Fruit fly (Drosophila melanogaster) whole organism, pupa: ENCODE measurements around the gene Cyp12a4.

Source experiments
- CG10348 ChIP-seq: fragments of 200-800 bp; sonication (Bioruptor generic); IDR thresholded peaks from 2 replicates; pipeline ENCODE4 v1.3.6; 2022; ENCODE audit warnings: missing biosample characterization, missing genetic modification characterization
- CG12605 ChIP-seq: fragments of 200-800 bp; sonication (Bioruptor generic); IDR thresholded peaks from 2 replicates; pipeline ENCODE4 v1.3.6; 2022; ENCODE audit warnings: missing biosample characterization, missing genetic modification characterization
- CG13204 ChIP-seq: fragments of 200-800 bp; sonication (Bioruptor generic); optimal IDR thresholded peaks from 2 replicates; lab custom pipeline; 2018; ENCODE audit warnings: missing biosample characterization, mild to moderate bottlenecking, missing genetic modification characterization, moderate library complexity
- CG14655 ChIP-seq: fragments of 200-800 bp; sonication (Bioruptor generic); optimal IDR thresholded peaks from 3 replicates; lab custom pipeline; 2017; ENCODE audit warnings: mild to moderate bottlenecking, missing biosample characterization, missing genetic modification reagents, missing genetic modification characterization
- CG15710 ChIP-seq: fragments of 200-800 bp; sonication (Bioruptor generic); optimal IDR thresholded peaks from 2 replicates; lab custom pipeline; 2018; ENCODE audit warnings: missing biosample characterization, mild to moderate bottlenecking, missing genetic modification characterization, moderate library complexity
- CG17806 ChIP-seq: fragments of 200-800 bp; sonication (Bioruptor generic); optimal IDR thresholded peaks from 2 replicates; lab custom pipeline; 2018; ENCODE audit warnings: missing biosample characterization, mild to moderate bottlenecking, missing genetic modification characterization, moderate library complexity
- CG32121 ChIP-seq: fragments of 200-800 bp; sonication (Bioruptor generic); IDR thresholded peaks from 2 replicates; pipeline ENCODE4 v1.3.6; 2022; ENCODE audit warnings: missing biosample characterization, missing genetic modification characterization
- CG34367 ChIP-seq: fragments of 200-800 bp; sonication (Bioruptor generic); optimal IDR thresholded peaks from 2 replicates; lab custom pipeline; 2018; ENCODE audit warnings: missing biosample characterization, mild to moderate bottlenecking, missing genetic modification characterization
- CG4496 ChIP-seq: fragments of 200-800 bp; sonication (Bioruptor generic); IDR thresholded peaks from 3 replicates; pipeline ENCODE4 v1.3.6; 2022; ENCODE audit warnings: missing biosample characterization, missing genetic modification characterization
- CG8159 ChIP-seq: fragments of 200-800 bp; sonication (Bioruptor generic); optimal IDR thresholded peaks from 3 replicates; lab custom pipeline; 2018; ENCODE audit warnings: missing biosample characterization, mild to moderate bottlenecking, missing genetic modification characterization, moderate library complexity
- CG8301 ChIP-seq: fragments of 200-800 bp; sonication (Bioruptor generic); optimal IDR thresholded peaks from 2 replicates; lab custom pipeline; 2018; ENCODE audit warnings: missing biosample characterization, mild to moderate bottlenecking, missing genetic modification characterization
- CG9948 ChIP-seq: fragments of 200-800 bp; sonication (Bioruptor generic); optimal IDR thresholded peaks from 2 replicates; lab custom pipeline; 2018; ENCODE audit warnings: missing biosample characterization, mild to moderate bottlenecking, missing genetic modification characterization, moderate library complexity
- D1 ChIP-seq: fragments of 200-800 bp; sonication (Bioruptor generic); optimal IDR thresholded peaks from 2 replicates; lab custom pipeline; 2018; ENCODE audit warnings: missing biosample characterization, mild to moderate bottlenecking, missing genetic modification characterization, moderate library complexity
- EcR ChIP-seq: fragments of 200-800 bp; sonication (Bioruptor generic); optimal IDR thresholded peaks from 3 replicates; lab custom pipeline; 2019; ENCODE audit warnings: missing biosample characterization, missing genetic modification characterization, mild to moderate bottlenecking, moderate library complexity, missing genetic modification reagents
- Ets98B ChIP-seq: fragments of 200-800 bp; sonication (Bioruptor generic); IDR thresholded peaks from 2 replicates; pipeline ENCODE4 v1.3.6; 2022; ENCODE audit warnings: missing biosample characterization, missing genetic modification characterization
- Pif1A ChIP-seq: fragments of 200-800 bp; sonication (Bioruptor generic); optimal IDR thresholded peaks from 3 replicates; lab custom pipeline; 2016; ENCODE audit warnings: missing biosample characterization, missing genetic modification characterization
- Pif1B ChIP-seq: fragments of 200-800 bp; sonication (Bioruptor generic); optimal IDR thresholded peaks from 3 replicates; lab custom pipeline; 2016; ENCODE audit warnings: missing biosample characterization, missing genetic modification characterization
- Snoo ChIP-seq: fragments of 200-800 bp; sonication (Bioruptor generic); optimal IDR thresholded peaks from 3 replicates; lab custom pipeline; 2017; ENCODE audit warnings: missing biosample characterization, mild to moderate bottlenecking, missing genetic modification characterization, inconsistent platforms
- fd96Ca ChIP-seq: fragments of 200-800 bp; sonication (Bioruptor generic); IDR thresholded peaks from 3 replicates; pipeline ENCODE4 v1.3.6; 2022; ENCODE audit warnings: missing biosample characterization, missing genetic modification characterization
- gl ChIP-seq: fragments of 200-800 bp; sonication (Bioruptor generic); optimal IDR thresholded peaks from 2 replicates; lab custom pipeline; 2018; ENCODE audit warnings: missing biosample characterization, mild to moderate bottlenecking, missing genetic modification characterization
- rn ChIP-seq: fragments of 200-800 bp; sonication (Bioruptor generic); IDR thresholded peaks from 2 replicates; pipeline ENCODE4 v1.3.6; 2022; ENCODE audit warnings: missing biosample characterization, missing genetic modification characterization

The Cyp12a4 gene

dm6 chr3R:19103189-19103588 lies 31.8 kb upstream of the Cyp12a4 start:
- TF ChIP-seq gl (tag; lab: Kevin White, UChicago) (no peak), D1 (tag; lab: Kevin White, UChicago) (no peak)

dm6 chr3R:19104123-19104522 lies 30.8 kb upstream of the Cyp12a4 start:
- TF ChIP-seq CG10348 (GFP tag; lab: Robert Waterston, UW) (no peak), CG17806 (tag; lab: Kevin White, UChicago) (peak; percentile 40), CG8301 (tag; lab: Kevin White, UChicago) (peak; percentile 76), CG15710 (tag; lab: Kevin White, UChicago) (peak; percentile 22), CG9948 (peak; percentile 8), CG12605 (GFP tag; lab: Robert Waterston, UW) (peak; percentile 52; the same call in 1 of the 2 replicates), CG34367 (tag; lab: Kevin White, UChicago) (peak; percentile 10), CG13204 (GFP tag; lab: Kevin White, UChicago) (no peak), CG32121 (GFP tag; lab: Robert Waterston, UW) (peak; percentile 81), Pif1A (GFP tag; lab: Kevin White, UChicago) (peak; percentile 72), CG4496 (GFP tag; lab: Robert Waterston, UW) (peak; percentile 74; the same call in 2 of the 3 replicates), Ets98B (GFP tag; lab: Robert Waterston, UW) (peak; percentile 79), rn (GFP tag; lab: Robert Waterston, UW) (peak; percentile 33; the same call in 1 of the 2 replicates), Snoo (tag; lab: Kevin White, UChicago) (no peak), gl (tag; lab: Kevin White, UChicago) (peak; percentile 24), CG14655 (GFP tag; lab: Kevin White, UChicago) (peak; percentile 79), D1 (tag; lab: Kevin White, UChicago) (no peak), fd96Ca (peak; percentile 66), Pif1B (GFP tag; lab: Kevin White, UChicago) (peak; percentile 51), EcR (GFP tag; lab: Kevin White, UChicago) (no peak), CG8159 (tag; lab: Kevin White, UChicago) (peak; percentile 36)
- TF ChIP-seq, all 21 proteins: peak for 16

DNA sequence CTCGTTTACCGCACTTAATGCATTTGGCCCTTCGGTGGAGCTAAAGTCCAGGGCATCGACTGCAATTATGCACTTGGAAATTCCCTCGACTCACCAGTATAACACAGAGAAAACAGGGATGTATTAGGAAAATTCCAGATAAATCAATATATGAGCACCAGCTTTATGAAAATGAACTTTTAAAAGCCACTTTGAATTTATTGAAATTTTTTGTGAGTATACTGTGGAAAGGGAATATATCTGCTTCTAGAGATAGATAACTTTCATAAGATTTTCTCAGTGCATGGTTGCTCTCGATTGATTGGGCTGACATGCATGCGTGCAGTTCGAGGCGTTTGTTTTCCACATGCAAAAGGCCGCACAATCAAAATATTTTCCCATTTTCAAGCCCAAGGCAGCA lies 29.1 kb upstream of the Cyp12a4 start:
- TF ChIP-seq Pif1B (GFP tag; lab: Kevin White, UChicago) (peak; percentile 48), CG32121 (GFP tag; lab: Robert Waterston, UW) (peak; percentile 74), CG4496 (GFP tag; lab: Robert Waterston, UW) (peak; percentile 86), rn (GFP tag; lab: Robert Waterston, UW) (peak; percentile 38; the same call in 1 of the 2 replicates), CG14655 (GFP tag; lab: Kevin White, UChicago) (peak; percentile 82), CG15710 (tag; lab: Kevin White, UChicago) (peak; percentile 85), CG8159 (tag; lab: Kevin White, UChicago) (peak; percentile 86), Snoo (tag; lab: Kevin White, UChicago) (no peak), gl (tag; lab: Kevin White, UChicago) (peak; percentile 69), CG9948 (peak; percentile 83), CG12605 (GFP tag; lab: Robert Waterston, UW) (peak; percentile 75), D1 (tag; lab: Kevin White, UChicago) (peak; percentile 55), CG8301 (tag; lab: Kevin White, UChicago) (peak; percentile 76), CG10348 (GFP tag; lab: Robert Waterston, UW) (no peak), EcR (GFP tag; lab: Kevin White, UChicago) (peak; percentile 63), CG34367 (tag; lab: Kevin White, UChicago) (peak; percentile 82), CG13204 (GFP tag; lab: Kevin White, UChicago) (peak; percentile 34), fd96Ca (peak; percentile 33; the same call in 1 of the 3 replicates), Ets98B (GFP tag; lab: Robert Waterston, UW) (peak; percentile 79), CG17806 (tag; lab: Kevin White, UChicago) (peak; percentile 84), Pif1A (GFP tag; lab: Kevin White, UChicago) (peak; percentile 73)
- TF ChIP-seq, all 21 proteins: peak for 19

- peak; percentile 33 for TF ChIP-seq CG13204 (GFP tag; lab: Kevin White, UChicago)
- no peak for TF ChIP-seq gl (tag; lab: Kevin White, UChicago)
- TF ChIP-seq CG8301 (tag; lab: Kevin White, UChicago) = no peak
- no peak for TF ChIP-seq CG4496 (GFP tag; lab: Robert Waterston, UW)
- TF ChIP-seq Pif1B (GFP tag; lab: Kevin White, UChicago) = no peak
- TF ChIP-seq rn (GFP tag; lab: Robert Waterston, UW) = no peak
- TF ChIP-seq Snoo (tag; lab: Kevin White, UChicago) = no peak
- no peak; the same call in 2 of the 3 replicates for TF ChIP-seq fd96Ca
- no peak for TF ChIP-seq Pif1A (GFP tag; lab: Kevin White, UChicago)
- peak; percentile 7; the same call in 1 of the 2 replicates for TF ChIP-seq Ets98B (GFP tag; lab: Robert Waterston, UW)
- no peak for TF ChIP-seq CG17806 (tag; lab: Kevin White, UChicago)
- TF ChIP-seq EcR (GFP tag; lab: Kevin White, UChicago) = no peak
- TF ChIP-seq CG15710 (tag; lab: Kevin White, UChicago) = no peak
- TF ChIP-seq CG10348 (GFP tag; lab: Robert Waterston, UW) = no peak
- TF ChIP-seq CG32121 (GFP tag; lab: Robert Waterston, UW) = no peak
- TF ChIP-seq D1 (tag; lab: Kevin White, UChicago) = no peak
- peak; percentile 55; the same call in 1 of the 2 replicates for TF ChIP-seq CG12605 (GFP tag; lab: Robert Waterston, UW)
- peak; percentile 5 for TF ChIP-seq CG34367 (tag; lab: Kevin White, UChicago)
- TF ChIP-seq CG8159 (tag; lab: Kevin White, UChicago) = no peak
- TF ChIP-seq CG9948 = no peak
- no peak for TF ChIP-seq CG14655 (GFP tag; lab: Kevin White, UChicago)
These were observed 28.5 kb upstream of the Cyp12a4 start for dm6 chr3R:19106452-19106851.

DNA sequence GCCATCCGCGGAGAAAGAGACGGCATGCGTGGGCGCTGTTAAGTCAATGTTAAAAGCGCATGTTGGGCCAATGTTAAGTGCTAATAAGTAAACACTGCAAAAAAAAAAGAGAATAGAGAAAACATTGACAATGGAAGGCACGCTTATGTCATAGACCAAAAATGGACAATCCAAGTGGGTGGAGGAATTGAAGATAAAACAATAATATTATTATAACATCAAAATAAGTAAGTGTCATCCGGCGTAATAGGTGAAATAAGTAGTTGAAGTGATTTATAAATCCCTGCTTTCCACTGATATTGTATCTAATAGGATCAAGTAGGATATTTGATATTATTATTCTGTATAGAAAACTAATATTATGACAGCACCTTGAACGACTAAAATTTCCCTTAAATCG lies 27.9 kb upstream of the Cyp12a4 start:
- TF ChIP-seq Pif1B (GFP tag; lab: Kevin White, UChicago) = no peak
- TF ChIP-seq CG10348 (GFP tag; lab: Robert Waterston, UW) = no peak
- no peak for TF ChIP-seq CG14655 (GFP tag; lab: Kevin White, UChicago)
- no peak for TF ChIP-seq gl (tag; lab: Kevin White, UChicago)
- TF ChIP-seq CG8159 (tag; lab: Kevin White, UChicago) = no peak
